Worm (Caenorhabditis elegans): Measurements from ENCODE around the gene ZK546.4.
"Not testable (repeated sequence)": the region's sequence is repeated elsewhere in the genome, so short reads cannot be mapped to it uniquely, and the experiment has no call there.

Gene ZK546.4

DNA sequence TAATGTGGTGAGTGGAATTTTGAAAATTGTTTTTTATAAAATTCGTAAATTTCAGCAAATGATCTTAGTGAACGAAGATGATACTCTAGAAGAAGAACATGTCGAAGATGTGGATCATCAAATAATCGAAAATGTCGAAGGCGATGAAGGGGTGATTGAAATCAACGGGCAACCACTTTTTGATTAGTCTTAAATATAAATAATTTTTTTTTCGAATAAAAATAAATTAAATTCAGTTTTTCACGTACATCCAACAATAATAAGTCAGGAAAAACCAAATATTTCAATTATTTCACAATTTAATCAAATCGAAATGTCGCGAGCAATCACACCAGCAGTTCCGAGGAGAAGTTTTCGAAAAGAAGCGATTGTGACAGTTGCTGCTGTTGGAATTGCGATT, at the start of gene ZK546.4:
Gene ZK546.4, plus strand, starts transcription at position 301 of the 400 bp plus-strand sequence.
- TF ChIP-seq hmbx-1 (tag; optimal IDR thresholded peaks at IDR 0.05), result no peak
- no peak for TF ChIP-seq aly-1 (tag; optimal IDR thresholded peaks at IDR 0.05)
- no peak for TF ChIP-seq flt-1 (GFP tag; IDR thresholded peaks at IDR 0.05)
- no peak for TF ChIP-seq ama-1 (optimal IDR thresholded peaks at IDR 0.05)
- TF ChIP-seq pes-1 (GFP tag; IDR thresholded peaks at IDR 0.05), result no peak
- no peak for TF ChIP-seq ceh-13 (GFP tag; optimal IDR thresholded peaks at IDR 0.05)
- TF ChIP-seq B0310.2 (tag; optimal IDR thresholded peaks at IDR 0.05), result no peak
- no peak for TF ChIP-seq hmg-4 (GFP tag; optimal IDR thresholded peaks at IDR 0.05)
- TF ChIP-seq ceh-36 (tag; optimal IDR thresholded peaks at IDR 0.05), result no peak
- no peak for TF ChIP-seq tra-4 (tag; optimal IDR thresholded peaks at IDR 0.05)

DNA sequence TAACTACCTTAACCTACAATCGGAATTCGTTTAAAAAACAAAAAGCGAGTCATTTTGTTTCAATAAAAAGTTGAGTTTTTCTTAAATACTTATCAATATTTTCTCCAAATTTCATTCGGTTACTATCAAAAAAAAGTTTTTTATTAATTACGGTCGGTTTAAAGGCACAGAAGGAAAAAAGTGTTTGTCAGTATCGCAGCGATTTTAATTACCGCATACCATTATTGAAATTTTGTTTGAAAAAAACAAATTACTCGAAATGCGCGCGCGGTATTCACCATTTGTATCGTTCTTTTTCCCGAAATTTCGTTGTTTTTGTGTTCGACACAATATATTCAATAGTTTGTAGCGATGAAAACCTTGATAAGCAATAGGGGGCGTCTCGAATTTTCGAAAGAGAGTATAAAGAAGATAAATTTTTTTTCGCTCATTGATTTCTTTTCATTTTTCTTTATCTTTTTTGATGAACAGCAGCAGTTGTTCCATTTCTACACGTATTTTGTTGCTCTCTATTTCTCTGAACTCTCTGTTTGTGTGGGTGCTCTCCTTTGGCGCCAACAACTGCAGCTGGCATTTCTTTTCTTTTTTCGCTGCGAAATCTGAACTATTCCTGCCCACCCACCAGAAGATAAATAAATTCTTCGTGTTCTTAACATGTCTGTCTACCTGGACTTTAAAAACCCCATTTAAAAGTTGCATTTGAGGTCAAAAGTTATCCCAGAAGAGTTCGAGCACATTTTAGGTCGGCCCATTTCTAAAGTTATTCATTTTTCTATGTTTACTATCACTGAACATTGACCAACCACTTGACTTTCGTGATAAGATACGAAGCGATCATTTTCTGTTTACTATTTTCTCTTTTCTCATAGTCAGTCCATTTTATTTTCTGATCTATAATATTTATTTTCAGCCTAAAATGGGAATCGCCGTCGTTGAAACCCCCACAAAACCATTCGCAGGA, 49.0 kb upstream of the ZK546.4 start, which contains the start of gene pgm-1:
Gene pgm-1, plus strand, starts transcription at position 911 of the 961 bp plus-strand sequence.
- TF ChIP-seq ets-7 (tag; optimal IDR thresholded peaks at IDR 0.05), result no peak
- no peak for TF ChIP-seq ceh-36 (tag; optimal IDR thresholded peaks at IDR 0.05)
- TF ChIP-seq tra-4 (tag; optimal IDR thresholded peaks at IDR 0.05), result no peak
- TF ChIP-seq tbx-11 (GFP tag; IDR thresholded peaks at IDR 0.05), result no peak
- TF ChIP-seq F13C5.2 (tag; optimal IDR thresholded peaks at IDR 0.05), result no peak
- no peak for TF ChIP-seq scrt-1 (GFP tag; IDR thresholded peaks at IDR 0.05)
- no peak for TF ChIP-seq sea-1 (GFP tag; conservative IDR thresholded peaks at IDR 0.05)
- no peak for TF ChIP-seq tbx-37 (GFP tag; conservative IDR thresholded peaks at IDR 0.05)
- no peak for TF ChIP-seq hmbx-1 (tag; optimal IDR thresholded peaks at IDR 0.05)
- no peak for TF ChIP-seq ama-1 (optimal IDR thresholded peaks at IDR 0.05)

DNA sequence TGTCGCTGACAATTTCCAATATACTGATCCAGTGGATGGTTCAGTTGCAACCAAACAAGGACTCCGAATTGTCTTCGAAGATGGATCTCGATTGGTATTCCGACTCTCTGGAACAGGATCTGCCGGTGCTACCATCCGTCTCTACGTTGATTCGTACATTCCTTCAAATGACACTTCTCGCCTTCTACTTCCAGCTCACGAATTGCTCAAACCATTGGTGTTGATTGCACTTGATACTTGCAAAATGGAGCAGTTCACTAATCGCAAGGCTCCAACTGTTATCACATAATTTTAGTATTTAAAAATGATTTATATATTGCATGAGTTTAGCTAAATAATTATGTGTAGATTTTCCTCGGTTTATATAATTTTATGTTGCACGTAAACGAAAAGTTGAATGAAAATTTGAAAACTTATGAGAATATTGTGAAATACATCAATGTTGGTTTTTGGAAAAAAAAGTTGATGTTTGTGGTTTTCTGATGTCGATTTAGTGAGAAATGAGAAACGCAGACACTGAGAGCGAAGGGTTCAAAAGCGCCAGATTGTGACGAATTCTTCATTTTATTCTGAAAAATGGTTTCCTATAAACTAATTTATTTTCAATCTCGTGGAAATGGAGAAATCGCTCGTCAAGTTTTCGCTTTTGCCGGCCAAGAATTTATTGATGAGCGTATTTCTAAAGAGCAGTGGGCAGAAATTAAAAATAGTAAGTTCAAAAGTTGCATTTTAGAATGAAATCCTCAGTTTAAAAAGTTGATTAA, 46.6 kb upstream of the ZK546.4 start, which contains the start of gene gst-9:
Gene gst-9, plus strand, starts transcription at position 574 of the 764 bp plus-strand sequence.
- TF ChIP-seq ets-7 (tag; optimal IDR thresholded peaks at IDR 0.05) (no peak), sea-1 (GFP tag; conservative IDR thresholded peaks at IDR 0.05) (no peak), hmg-4 (GFP tag; optimal IDR thresholded peaks at IDR 0.05) (no peak), B0310.2 (tag; optimal IDR thresholded peaks at IDR 0.05) (no peak), ama-1 (optimal IDR thresholded peaks at IDR 0.05) (no peak), flt-1 (GFP tag; IDR thresholded peaks at IDR 0.05) (no peak), tbx-37 (GFP tag; conservative IDR thresholded peaks at IDR 0.05) (no peak), pes-1 (GFP tag; IDR thresholded peaks at IDR 0.05) (no peak), tbx-11 (GFP tag; IDR thresholded peaks at IDR 0.05) (no peak)

DNA sequence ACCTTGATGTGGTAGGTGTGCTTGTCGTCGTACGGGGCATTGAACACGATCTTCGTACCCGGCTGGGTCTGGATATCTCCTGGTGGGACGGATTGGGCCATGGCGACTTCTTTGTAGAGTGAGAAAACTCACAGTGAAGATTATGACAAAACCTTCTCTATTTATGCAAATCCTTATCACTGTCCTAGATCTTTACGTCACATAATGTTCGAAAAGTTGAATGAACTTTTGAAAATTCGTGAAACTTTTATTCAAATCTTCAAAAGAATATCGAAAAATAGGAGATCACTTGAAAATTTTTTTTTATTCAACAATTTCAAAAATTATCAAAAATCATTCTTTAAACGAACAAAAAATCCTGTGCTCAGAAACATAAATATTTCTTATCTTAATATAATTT, 45.2 kb upstream of the ZK546.4 start, which contains the start of gene msp-33:
Gene msp-33, minus strand, starts transcription at position 101 of the 400 bp plus-strand sequence.
- TF ChIP-seq hmbx-1 (tag; optimal IDR thresholded peaks at IDR 0.05) (no peak), B0310.2 (tag; optimal IDR thresholded peaks at IDR 0.05) (no peak), hnd-1 (tag; optimal IDR thresholded peaks at IDR 0.05) (no peak), aly-1 (tag; optimal IDR thresholded peaks at IDR 0.05) (no peak), ceh-36 (tag; optimal IDR thresholded peaks at IDR 0.05) (no peak), ama-1 (optimal IDR thresholded peaks at IDR 0.05) (no peak), scrt-1 (GFP tag; IDR thresholded peaks at IDR 0.05) (no peak), hmg-4 (GFP tag; optimal IDR thresholded peaks at IDR 0.05) (no peak), F13C5.2 (tag; optimal IDR thresholded peaks at IDR 0.05) (no peak), tbx-37 (GFP tag; conservative IDR thresholded peaks at IDR 0.05) (no peak), ceh-13 (GFP tag; optimal IDR thresholded peaks at IDR 0.05) (no peak), tra-4 (tag; optimal IDR thresholded peaks at IDR 0.05) (no peak), pes-1 (GFP tag; IDR thresholded peaks at IDR 0.05) (no peak), sea-1 (GFP tag; conservative IDR thresholded peaks at IDR 0.05) (no peak), ets-7 (tag; optimal IDR thresholded peaks at IDR 0.05) (no peak), tbx-11 (GFP tag; IDR thresholded peaks at IDR 0.05) (no peak)

DNA sequence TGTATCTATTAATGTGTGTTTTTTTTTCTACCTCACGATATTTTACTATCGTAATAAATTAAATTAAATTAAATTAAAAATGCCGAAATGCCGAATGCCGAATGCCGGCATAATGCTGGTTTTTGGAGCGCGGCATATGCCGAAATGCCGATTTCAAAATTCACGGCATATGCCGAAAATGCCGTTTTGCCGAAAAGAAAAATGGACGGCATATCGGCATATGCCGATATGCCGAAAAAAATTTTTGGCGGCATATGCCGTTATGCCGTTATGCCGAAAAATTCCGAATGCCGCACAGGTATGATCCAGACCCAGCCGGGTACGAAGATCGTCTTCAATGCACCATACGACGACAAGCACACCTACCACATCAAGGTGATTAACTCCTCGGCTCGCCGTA, 39.3 kb upstream of the ZK546.4 start, which contains the start of gene msp-32:
Gene msp-32, plus strand, starts transcription at position 301 of the 400 bp plus-strand sequence.
- TF ChIP-seq ceh-36 (tag; optimal IDR thresholded peaks at IDR 0.05); hmbx-1 (tag; optimal IDR thresholded peaks at IDR 0.05); scrt-1 (GFP tag; IDR thresholded peaks at IDR 0.05): not testable (repeated sequence)

DNA sequence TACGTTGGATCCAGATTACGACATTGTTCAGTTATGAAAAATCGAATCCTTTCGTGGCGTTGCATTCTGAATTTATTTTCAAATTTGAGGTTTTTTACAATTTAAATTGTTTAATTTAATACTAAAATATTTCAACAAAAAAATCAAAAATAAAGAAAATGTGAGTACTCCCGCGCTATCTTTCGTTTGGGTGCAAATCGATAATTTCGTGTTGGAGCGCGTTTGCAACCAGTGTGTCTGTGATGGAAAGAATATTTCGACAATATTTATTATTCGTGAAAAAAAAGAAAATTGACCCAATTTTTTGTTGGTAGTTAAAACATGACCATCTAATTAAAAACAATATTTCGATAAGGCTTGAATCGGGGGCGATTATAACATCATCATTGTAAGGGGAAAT, 35.8 kb upstream of the ZK546.4 start, which contains the start of gene R05F9.9:
Gene R05F9.9, minus strand, starts transcription at position 66 of the 400 bp plus-strand sequence.
- TF ChIP-seq tra-4 (tag; optimal IDR thresholded peaks at IDR 0.05) (no peak), B0310.2 (tag; optimal IDR thresholded peaks at IDR 0.05) (no peak), tbx-37 (GFP tag; conservative IDR thresholded peaks at IDR 0.05) (no peak), sea-1 (GFP tag; conservative IDR thresholded peaks at IDR 0.05) (no peak), ets-7 (tag; optimal IDR thresholded peaks at IDR 0.05) (no peak), flt-1 (GFP tag; IDR thresholded peaks at IDR 0.05) (no peak), hnd-1 (tag; optimal IDR thresholded peaks at IDR 0.05) (no peak), aly-1 (tag; optimal IDR thresholded peaks at IDR 0.05) (no peak), ceh-36 (tag; optimal IDR thresholded peaks at IDR 0.05) (no peak), ama-1 (optimal IDR thresholded peaks at IDR 0.05) (no peak), hmg-4 (GFP tag; optimal IDR thresholded peaks at IDR 0.05) (no peak), scrt-1 (GFP tag; IDR thresholded peaks at IDR 0.05) (no peak), F13C5.2 (tag; optimal IDR thresholded peaks at IDR 0.05) (no peak), hmbx-1 (tag; optimal IDR thresholded peaks at IDR 0.05) (no peak), tbx-11 (GFP tag; IDR thresholded peaks at IDR 0.05) (no peak), ceh-13 (GFP tag; optimal IDR thresholded peaks at IDR 0.05) (no peak), pes-1 (GFP tag; IDR thresholded peaks at IDR 0.05) (no peak)

Measured in whole organism, early embryonic.